Fruit fly (Drosophila melanogaster) whole organism, embryonic: ENCODE results near the gene CG4267.
A peak's percentile ranks its signal among the peaks of the same experiment; 100 is the strongest.

Experiments used
- ATbp ChIP-seq: fragments of 200-800 bp; sonication (Bioruptor generic); optimal IDR thresholded peaks from 2 replicates; lab custom pipeline; 2017; ENCODE audit warnings: missing biosample characterization, mild to moderate bottlenecking, missing genetic modification characterization, missing genetic modification reagents
- Ada2b ChIP-seq: fragments of 200-800 bp; sonication (Bioruptor generic); IDR thresholded peaks from 2 replicates; pipeline ENCODE4 v1.3.6; 2022; ENCODE audit warnings: missing biosample characterization, missing genetic modification characterization
- Adf1 ChIP-seq: fragments of 200-800 bp; sonication (Bioruptor generic); IDR thresholded peaks from 2 replicates; pipeline ENCODE4 v1.3.6; 2022; ENCODE audit warnings: missing biosample characterization, missing genetic modification characterization
- C15 ChIP-seq: fragments of 200-800 bp; sonication (Bioruptor generic); IDR thresholded peaks from 3 replicates; pipeline ENCODE4 v1.3.6; 2022; ENCODE audit warnings: missing biosample characterization, missing genetic modification characterization
- CG10209 ChIP-seq: fragments of 200-800 bp; sonication (Bioruptor generic); optimal IDR thresholded peaks from 3 replicates; lab custom pipeline; 2017; ENCODE audit warnings: missing biosample characterization, mild to moderate bottlenecking, missing genetic modification characterization, missing genetic modification reagents
- CG10274 ChIP-seq: fragments of 200-800 bp; sonication (Bioruptor generic); optimal IDR thresholded peaks from 3 replicates; lab custom pipeline; 2017; ENCODE audit warnings: missing biosample characterization, mild to moderate bottlenecking, missing genetic modification characterization
- CG10565 ChIP-seq: fragments of 200-800 bp; sonication (Bioruptor generic); optimal IDR thresholded peaks from 3 replicates; lab custom pipeline; 2016; ENCODE audit warnings: missing biosample characterization, mild to moderate bottlenecking, missing genetic modification characterization
- CG11085 ChIP-seq: fragments of 200-800 bp; sonication (Bioruptor generic); IDR thresholded peaks from 2 replicates; pipeline ENCODE4 v1.3.6; 2022; ENCODE audit warnings: missing biosample characterization, missing genetic modification characterization
- CG14860 ChIP-seq: fragments of 200-800 bp; sonication (Bioruptor generic); IDR thresholded peaks from 3 replicates; pipeline ENCODE4 v1.3.6; 2022; ENCODE audit warnings: missing biosample characterization, missing genetic modification characterization; ENCODE audit not compliant: partially characterized antibody
- CG18599 ChIP-seq: fragments of 200-800 bp; sonication (Bioruptor generic); optimal IDR thresholded peaks from 3 replicates; lab custom pipeline; 2017; ENCODE audit warnings: missing biosample characterization, missing genetic modification characterization, mild to moderate bottlenecking, moderate library complexity, missing genetic modification reagents
- CG30431 ChIP-seq: fragments of 200-800 bp; sonication (Bioruptor generic); optimal IDR thresholded peaks from 2 replicates; lab custom pipeline; 2017; ENCODE audit warnings: missing biosample characterization, missing genetic modification characterization
- CG31224 ChIP-seq: fragments of 200-800 bp; sonication (Bioruptor generic); IDR thresholded peaks from 2 replicates; pipeline ENCODE4 v1.3.6; 2022; ENCODE audit warnings: missing biosample characterization, missing genetic modification characterization
- CG31388 ChIP-seq: fragments of 200-800 bp; sonication (Bioruptor generic); optimal IDR thresholded peaks from 2 replicates; lab custom pipeline; 2016; ENCODE audit warnings: missing biosample characterization, missing genetic modification characterization
- CG33557 ChIP-seq: fragments of 200-800 bp; sonication (Bioruptor generic); optimal IDR thresholded peaks from 2 replicates; lab custom pipeline; 2019; ENCODE audit warnings: missing biosample characterization, mild to moderate bottlenecking, missing genetic modification characterization, moderate library complexity
- CG5180 ChIP-seq: fragments of 200-800 bp; sonication (Bioruptor generic); optimal IDR thresholded peaks from 3 replicates; lab custom pipeline; 2017; ENCODE audit warnings: missing biosample characterization, missing genetic modification characterization, mild to moderate bottlenecking, moderate library complexity, missing genetic modification reagents
- CG5245 ChIP-seq: fragments of 200-800 bp; sonication (Bioruptor generic); optimal IDR thresholded peaks from 3 replicates; lab custom pipeline; 2016; ENCODE audit warnings: missing biosample characterization, missing genetic modification characterization
- CG6175 ChIP-seq: fragments of 200-800 bp; sonication (Bioruptor generic); IDR thresholded peaks from 3 replicates; pipeline ENCODE4 v1.3.6; 2022; ENCODE audit warnings: missing biosample characterization, missing genetic modification characterization
- CG6272 ChIP-seq: fragments of 200-800 bp; sonication (Bioruptor generic); IDR thresholded peaks from 2 replicates; pipeline ENCODE4 v1.3.6; 2022; ENCODE audit warnings: missing biosample characterization, missing genetic modification characterization
- CG6791 ChIP-seq: fragments of 200-800 bp; sonication (Bioruptor generic); IDR thresholded peaks from 3 replicates; pipeline ENCODE4 v1.3.6; 2022; ENCODE audit warnings: missing biosample characterization, missing genetic modification characterization; ENCODE audit not compliant: partially characterized antibody
- CG7839 ChIP-seq: fragments of 200-800 bp; sonication (Bioruptor generic); optimal IDR thresholded peaks from 3 replicates; lab custom pipeline; 2018; ENCODE audit warnings: missing biosample characterization, mild to moderate bottlenecking, missing genetic modification characterization, moderate library complexity
- CG7928 ChIP-seq: fragments of 200-800 bp; sonication (Bioruptor generic); optimal IDR thresholded peaks from 2 replicates; lab custom pipeline; 2017; ENCODE audit warnings: missing biosample characterization, mild to moderate bottlenecking, missing genetic modification characterization
- CG8281 ChIP-seq: fragments of 200-800 bp; sonication (Bioruptor generic); optimal IDR thresholded peaks from 2 replicates; lab custom pipeline; 2018; ENCODE audit warnings: missing biosample characterization, mild to moderate bottlenecking, missing genetic modification characterization, moderate library complexity
- D19B ChIP-seq: fragments of 200-800 bp; sonication (Bioruptor generic); optimal IDR thresholded peaks from 2 replicates; lab custom pipeline; 2017; ENCODE audit warnings: missing biosample characterization, mild to moderate bottlenecking, missing genetic modification characterization
- Dp ChIP-seq: fragments of 200-800 bp; sonication (Bioruptor generic); optimal IDR thresholded peaks from 2 replicates; lab custom pipeline; 2018; ENCODE audit warnings: missing biosample characterization, mild to moderate bottlenecking, missing genetic modification characterization, moderate library complexity
- ERR ChIP-seq: fragments of 200-800 bp; sonication (Bioruptor generic); optimal IDR thresholded peaks from 2 replicates; lab custom pipeline; 2016; ENCODE audit warnings: missing biosample characterization, missing genetic modification characterization
- Ets65A ChIP-seq: fragments of 200-800 bp; sonication (Bioruptor generic); peaks from one replicate; lab custom pipeline; 2016; ENCODE audit warnings: missing biosample characterization, missing genetic modification characterization
- GATAe ChIP-seq: fragments of 200-800 bp; sonication (Bioruptor generic); conservative IDR thresholded peaks from 2 replicates; pipeline ENCODE4 v1.3.6; 2022; ENCODE audit warnings: missing biosample characterization, missing genetic modification characterization
- MESR4 ChIP-seq: fragments of 200-800 bp; sonication (Bioruptor generic); optimal IDR thresholded peaks from 2 replicates; lab custom pipeline; 2018; ENCODE audit warnings: missing biosample characterization, mild to moderate bottlenecking, missing genetic modification characterization, moderate library complexity
- Mad ChIP-seq: fragments of 200-800 bp; sonication (Bioruptor generic); optimal IDR thresholded peaks from 2 replicates; lab custom pipeline; 2016; ENCODE audit warnings: missing biosample characterization, missing genetic modification characterization
- Med ChIP-seq: fragments of 200-800 bp; sonication (Bioruptor generic); peaks from one replicate; lab custom pipeline; 2016; ENCODE audit warnings: missing biosample characterization, missing genetic modification characterization, mild to moderate bottlenecking, inconsistent platforms, moderate library complexity
- Myb ChIP-seq: fragments of 200-800 bp; sonication (Bioruptor generic); optimal IDR thresholded peaks from 2 replicates; lab custom pipeline; 2016; ENCODE audit warnings: missing biosample characterization, missing genetic modification characterization
- NC2β ChIP-seq: fragments of 200-800 bp; sonication (Bioruptor generic); optimal IDR thresholded peaks from 2 replicates; lab custom pipeline; 2016; ENCODE audit warnings: missing biosample characterization, missing genetic modification characterization
- Oaz ChIP-seq: fragments of 200-800 bp; sonication (Bioruptor generic); IDR thresholded peaks from 2 replicates; pipeline ENCODE4 v1.3.6; 2022; ENCODE audit warnings: missing biosample characterization, missing genetic modification characterization
- Ptx1 ChIP-seq: fragments of 200-800 bp; sonication (Bioruptor generic); IDR thresholded peaks from 2 replicates; pipeline ENCODE4 v1.3.6; 2022; ENCODE audit warnings: missing biosample characterization, missing genetic modification characterization
- Rfx ChIP-seq: fragments of 200-800 bp; sonication (Bioruptor generic); IDR thresholded peaks from 2 replicates; pipeline ENCODE4 v1.3.6; 2022; ENCODE audit warnings: missing biosample characterization, missing genetic modification characterization
- Sin3A ChIP-seq: fragments of >200 bp; optimal IDR thresholded peaks from 2 replicates; lab custom pipeline; 2018
- Six4 ChIP-seq: fragments of 200-800 bp; sonication (Bioruptor generic); optimal IDR thresholded peaks from 2 replicates; lab custom pipeline; 2016; ENCODE audit warnings: missing biosample characterization, missing genetic modification characterization
- disco-r ChIP-seq: fragments of 200-800 bp; sonication (Bioruptor generic); optimal IDR thresholded peaks from 2 replicates; lab custom pipeline; 2016; ENCODE audit warnings: missing biosample characterization, missing genetic modification characterization
- esg ChIP-seq: fragments of 200-800 bp; sonication (Bioruptor generic); conservative IDR thresholded peaks from 2 replicates; pipeline ENCODE4 v1.3.6; 2022; ENCODE audit warnings: missing biosample characterization, missing genetic modification characterization
- fd3F ChIP-seq: fragments of 200-800 bp; sonication (Bioruptor generic); optimal IDR thresholded peaks from 2 replicates; lab custom pipeline; 2018; ENCODE audit warnings: missing biosample characterization, mild to moderate bottlenecking, missing genetic modification characterization, moderate library complexity
- gce ChIP-seq: fragments of 200-800 bp; sonication (Bioruptor generic); IDR thresholded peaks from 3 replicates; pipeline ENCODE4 v1.3.6; 2022; ENCODE audit warnings: missing biosample characterization, missing genetic modification characterization
- gem ChIP-seq: fragments of 200-800 bp; sonication (Bioruptor generic); optimal IDR thresholded peaks from 2 replicates; lab custom pipeline; 2019; ENCODE audit warnings: missing biosample characterization, mild to moderate bottlenecking, missing genetic modification characterization, moderate library complexity
- ind ChIP-seq: fragments of 200-800 bp; sonication (Bioruptor generic); optimal IDR thresholded peaks from 3 replicates; lab custom pipeline; 2016; ENCODE audit warnings: missing biosample characterization, missing genetic modification characterization
- jumu ChIP-seq: fragments of 200-800 bp; sonication (Bioruptor generic); optimal IDR thresholded peaks from 3 replicates; lab custom pipeline; 2016; ENCODE audit warnings: missing biosample characterization, missing genetic modification characterization
- lola ChIP-seq, 3 experiments: fragments of >200 bp in 2 of 3; fragments of 200-800 bp in 1 of 3; sonication (Bioruptor generic) in 1 of 3; optimal IDR thresholded peaks; 2 replicates each; lab custom pipeline; 2017 to 2019; ENCODE audit warnings: missing biosample characterization in 3 of 3, missing genetic modification characterization in 3 of 3, mild to moderate bottlenecking in 1 of 3, moderate library complexity in 1 of 3
- mirr ChIP-seq: fragments of 200-800 bp; sonication (Bioruptor generic); optimal IDR thresholded peaks from 3 replicates; lab custom pipeline; 2018; ENCODE audit warnings: missing biosample characterization, mild to moderate bottlenecking, missing genetic modification characterization
- nmo ChIP-seq: fragments of 200-800 bp; sonication (Bioruptor generic); optimal IDR thresholded peaks from 2 replicates; lab custom pipeline; 2018; ENCODE audit warnings: missing biosample characterization, mild to moderate bottlenecking, missing genetic modification characterization, moderate library complexity
- repo ChIP-seq: fragments of 200-800 bp; sonication (Bioruptor generic); optimal IDR thresholded peaks from 2 replicates; lab custom pipeline; 2016; ENCODE audit warnings: missing biosample characterization, missing genetic modification characterization
- tin ChIP-seq: fragments of 200-800 bp; sonication (Bioruptor generic); optimal IDR thresholded peaks from 3 replicates; lab custom pipeline; 2016; ENCODE audit warnings: missing biosample characterization, missing genetic modification characterization
- zen2 ChIP-seq: fragments of 200-800 bp; sonication (Bioruptor generic); IDR thresholded peaks from 3 replicates; pipeline ENCODE4 v1.3.6; 2022; ENCODE audit warnings: missing biosample characterization, missing genetic modification characterization; ENCODE audit not compliant: partially characterized antibody

Gene CG4267

dm6 chr2L:2198613-2199432 lies 43.4 kb upstream of the CG4267 start (continued):
- peak; percentile 43 for TF ChIP-seq CG5180 (GFP tag; lab: Kevin White, UChicago)
- TF ChIP-seq CG10209 (GFP tag; lab: Kevin White, UChicago), result peak; percentile 88
- peak; percentile 92 for TF ChIP-seq nmo (GFP tag; lab: Kevin White, UChicago)
- no peak for TF ChIP-seq Ada2b (GFP tag; lab: Robert Waterston, UW)
- TF ChIP-seq CG7928 (GFP tag; lab: Kevin White, UChicago), result no peak
- peak; percentile 82 for TF ChIP-seq repo (GFP tag; lab: Kevin White, UChicago)
- no peak for TF ChIP-seq gce
- TF ChIP-seq Myb (GFP tag; lab: Kevin White, UChicago), result peak; percentile 60
- TF ChIP-seq CG31224 (GFP tag; lab: Robert Waterston, UW), result no peak
- TF ChIP-seq Oaz (GFP tag; lab: Robert Waterston, UW), result no peak
- peak; percentile 46 for TF ChIP-seq fd3F
- TF ChIP-seq CG6272 (GFP tag; lab: Robert Waterston, UW), result peak; percentile 84
- no peak for TF ChIP-seq Dp (GFP tag; lab: Kevin White, UChicago)
- no peak for TF ChIP-seq CG11085 (GFP tag; lab: Robert Waterston, UW)
- TF ChIP-seq CG5245 (GFP tag; lab: Kevin White, UChicago), result peak; percentile 85
- no peak for TF ChIP-seq Adf1
- peak; percentile 32 for TF ChIP-seq CG33557
- no peak for TF ChIP-seq Rfx (GFP tag; lab: Robert Waterston, UW)
- TF ChIP-seq ATbp (GFP tag; lab: Kevin White, UChicago), result peak; percentile 90
- peak; percentile 56 for TF ChIP-seq CG8281 (tag; lab: Kevin White, UChicago)
- peak; percentile 73 for TF ChIP-seq ERR (GFP tag; lab: Kevin White, UChicago)
- peak; percentile 56 for TF ChIP-seq CG31388 (GFP tag; lab: Kevin White, UChicago)
- TF ChIP-seq esg, result no peak
- no peak for TF ChIP-seq CG6791
- TF ChIP-seq Sin3A (lab: Kevin White, UChicago), result no peak
- TF ChIP-seq MESR4 (GFP tag; lab: Kevin White, UChicago), result peak; percentile 9
- TF ChIP-seq CG10274 (GFP tag; lab: Kevin White, UChicago), result peak; percentile 50
- TF ChIP-seq CG7839 (tag; lab: Kevin White, UChicago), result peak; percentile 89
- TF ChIP-seq ind (GFP tag; lab: Kevin White, UChicago), result peak; percentile 89
- peak; percentile 99 for TF ChIP-seq Ets65A
- peak; percentile 90 for TF ChIP-seq jumu (GFP tag; lab: Kevin White, UChicago)
- peak in 1 of 3 experiments; percentile 83 for TF ChIP-seq lola (GFP tag; optimal IDR thresholded peaks at IDR 0.05; lab: Kevin White, UChicago)
- peak; percentile 48 for TF ChIP-seq CG10565 (GFP tag; lab: Kevin White, UChicago)
- TF ChIP-seq gem, result peak; percentile 94
- TF ChIP-seq Six4 (GFP tag; lab: Kevin White, UChicago), result peak; percentile 84
- TF ChIP-seq Mad, result peak; percentile 76
- peak; percentile 93 for TF ChIP-seq CG18599 (GFP tag; lab: Kevin White, UChicago)
- peak; percentile 79 for TF ChIP-seq tin (GFP tag; lab: Kevin White, UChicago)
- TF ChIP-seq Med (GFP tag; lab: Kevin White, UChicago), result peak; percentile 98
- TF ChIP-seq CG30431 (GFP tag; lab: Kevin White, UChicago), result peak; percentile 86
- peak; percentile 84 for TF ChIP-seq mirr (GFP tag; lab: Kevin White, UChicago)
- peak; percentile 63 for TF ChIP-seq D19B (GFP tag; lab: Kevin White, UChicago)
- TF ChIP-seq zen2 (GFP tag; lab: Robert Waterston, UW), result no peak
- no peak for TF ChIP-seq C15 (GFP tag; lab: Robert Waterston, UW)
- no peak for TF ChIP-seq CG6175 (GFP tag; lab: Robert Waterston, UW)
- TF ChIP-seq disco-r (GFP tag; lab: Kevin White, UChicago), result peak; percentile 59
- TF ChIP-seq CG14860 (GFP tag; lab: Robert Waterston, UW), result no peak
- TF ChIP-seq NC2β, result peak; percentile 81
- no peak for TF ChIP-seq Ptx1 (GFP tag; lab: Robert Waterston, UW)
- TF ChIP-seq GATAe, result no peak
